Fruit fly (Drosophila melanogaster) whole organism: ENCODE data around the gene CG43136.

Source experiments
- CG8478 ChIP-seq: fragments of >200 bp; optimal IDR thresholded peaks from 2 replicates; lab custom pipeline; 2018; ENCODE audit warnings: inconsistent platforms
- Dll ChIP-seq: fragments of >200 bp; optimal IDR thresholded peaks from 2 replicates; lab custom pipeline; 2017
- EcR ChIP-seq, 2 experiments: fragments of >200 bp; optimal IDR thresholded peaks; 2 replicates each; lab custom pipeline; 2017; ENCODE audit warnings: missing biosample characterization in 2 of 2, missing genetic modification characterization in 2 of 2, missing genetic modification reagents in 2 of 2
- pan ChIP-seq: fragments of >200 bp; optimal IDR thresholded peaks from 2 replicates; lab custom pipeline; 2017
- psq ChIP-seq: fragments of >200 bp; optimal IDR thresholded peaks from 2 replicates; lab custom pipeline; 2017
- usp ChIP-seq: fragments of >200 bp; optimal IDR thresholded peaks from 2 replicates; lab custom pipeline; 2017; ENCODE audit warnings: missing biosample characterization, missing genetic modification characterization, mixed read lengths

Gene CG43136

dm6 chrX:5853461-5853860, at the start of gene CG43136:
Gene CG43136 (plus strand): TSS chrX:5853761.
- TF ChIP-seq Dll = no peak
- TF ChIP-seq EcR (GFP tag; optimal IDR thresholded peaks at IDR 0.05; lab: Kevin White, UChicago) = no peak
- TF ChIP-seq psq (lab: Kevin White, UChicago) = no peak

dm6 chrX:5804377-5804776, 49.2 kb upstream of the CG43136 start, which contains the start of gene Cpr5C:
Gene Cpr5C (plus strand): TSS chrX:5804677.
- no peak for TF ChIP-seq Dll
- no peak for TF ChIP-seq pan (lab: Kevin White, UChicago)
- no peak for TF ChIP-seq EcR (GFP tag; optimal IDR thresholded peaks at IDR 0.05; lab: Kevin White, UChicago)
- no peak for TF ChIP-seq CG8478
- TF ChIP-seq psq (lab: Kevin White, UChicago) = no peak
- no peak for TF ChIP-seq usp (GFP tag; lab: Kevin White, UChicago)

- no peak for TF ChIP-seq EcR (GFP tag; optimal IDR thresholded peaks at IDR 0.05; lab: Kevin White, UChicago)
- no peak for TF ChIP-seq CG8478
- no peak for TF ChIP-seq Dll
- no peak for TF ChIP-seq usp (GFP tag; lab: Kevin White, UChicago)
- TF ChIP-seq pan (lab: Kevin White, UChicago) = no peak
- TF ChIP-seq psq (lab: Kevin White, UChicago) = no peak
These were observed 44.9 kb upstream of the CG43136 start, which contains the start of gene Prosbeta2R1 for dm6 chrX:5808654-5809053. Gene Prosbeta2R1 (plus strand): TSS chrX:5808954.

dm6 chrX:5812877-5813276, 40.7 kb upstream of the CG43136 start, which contains the start of gene CG44329:
Gene CG44329 (minus strand): TSS chrX:5812977.
- TF ChIP-seq Dll (no peak), pan (lab: Kevin White, UChicago) (no peak), psq (lab: Kevin White, UChicago) (no peak), EcR (GFP tag; optimal IDR thresholded peaks at IDR 0.05; lab: Kevin White, UChicago) (no peak), usp (GFP tag; lab: Kevin White, UChicago) (no peak), CG8478 (no peak)

- no peak for TF ChIP-seq pan (lab: Kevin White, UChicago)
- TF ChIP-seq EcR (GFP tag; optimal IDR thresholded peaks at IDR 0.05; lab: Kevin White, UChicago) = no peak
- no peak for TF ChIP-seq usp (GFP tag; lab: Kevin White, UChicago)
- TF ChIP-seq Dll = no peak
- no peak for TF ChIP-seq CG8478
These were observed 37.8 kb upstream of the CG43136 start, which contains the start of gene AgmNAT for dm6 chrX:5815720-5816119. Gene AgmNAT (minus strand): TSS chrX:5815820.

- TF ChIP-seq EcR (GFP tag; optimal IDR thresholded peaks at IDR 0.05; lab: Kevin White, UChicago) (no peak), psq (lab: Kevin White, UChicago) (no peak)
These were observed 36.4 kb upstream of the CG43136 start for dm6 chrX:5817191-5817590.

dm6 chrX:5818428-5818827, 35.1 kb upstream of the CG43136 start, which contains the start of gene CG15765:
Gene CG15765 (plus strand): TSS chrX:5818559.
- no peak for TF ChIP-seq pan (lab: Kevin White, UChicago)
- TF ChIP-seq CG8478 = no peak
- no peak for TF ChIP-seq usp (GFP tag; lab: Kevin White, UChicago)
- no peak for TF ChIP-seq psq (lab: Kevin White, UChicago)
- TF ChIP-seq Dll = no peak
- no peak for TF ChIP-seq EcR (GFP tag; optimal IDR thresholded peaks at IDR 0.05; lab: Kevin White, UChicago)

dm6 chrX:5819972-5820371, 33.6 kb upstream of the CG43136 start:
- TF ChIP-seq Dll = no peak
- TF ChIP-seq EcR (GFP tag; optimal IDR thresholded peaks at IDR 0.05; lab: Kevin White, UChicago) = no peak
- TF ChIP-seq CG8478 = no peak
- TF ChIP-seq psq (lab: Kevin White, UChicago) = no peak
- no peak for TF ChIP-seq pan (lab: Kevin White, UChicago)
- no peak for TF ChIP-seq usp (GFP tag; lab: Kevin White, UChicago)

- TF ChIP-seq pan (lab: Kevin White, UChicago) (no peak), CG8478 (no peak), psq (lab: Kevin White, UChicago) (no peak), usp (GFP tag; lab: Kevin White, UChicago) (no peak), Dll (no peak)
These were observed 13.8 kb upstream of the CG43136 start for dm6 chrX:5839737-5840136.

- no peak for TF ChIP-seq Dll
- no peak for TF ChIP-seq psq (lab: Kevin White, UChicago)
- TF ChIP-seq CG8478 = no peak
- no peak for TF ChIP-seq usp (GFP tag; lab: Kevin White, UChicago)
- no peak for TF ChIP-seq EcR (GFP tag; optimal IDR thresholded peaks at IDR 0.05; lab: Kevin White, UChicago)
- no peak for TF ChIP-seq pan (lab: Kevin White, UChicago)
These were observed 8.6 kb upstream of the CG43136 start, which contains the start of gene CG12729 for dm6 chrX:5844980-5845379. Gene CG12729 (plus strand): TSS chrX:5845280.

dm6 chrX:5847544-5847943, 6.0 kb upstream of the CG43136 start:
- no peak for TF ChIP-seq pan (lab: Kevin White, UChicago)
- no peak for TF ChIP-seq usp (GFP tag; lab: Kevin White, UChicago)
- TF ChIP-seq EcR (GFP tag; optimal IDR thresholded peaks at IDR 0.05; lab: Kevin White, UChicago) = no peak
- TF ChIP-seq psq (lab: Kevin White, UChicago) = no peak
- no peak for TF ChIP-seq Dll
- TF ChIP-seq CG8478 = no peak

dm6 chrX:5852677-5853076, 884 bp upstream of the CG43136 start:
- TF ChIP-seq EcR (GFP tag; optimal IDR thresholded peaks at IDR 0.05; lab: Kevin White, UChicago) = no peak
- TF ChIP-seq CG8478 = no peak
- TF ChIP-seq Dll = no peak
- no peak for TF ChIP-seq pan (lab: Kevin White, UChicago)
- no peak for TF ChIP-seq usp (GFP tag; lab: Kevin White, UChicago)

- TF ChIP-seq Dll (no peak), usp (GFP tag; lab: Kevin White, UChicago) (no peak)
These were observed 11.5 kb downstream of the CG43136 start, which contains the start of gene CG43137 for dm6 chrX:5865051-5865450. Gene CG43137 (minus strand): TSS chrX:5865151.
